Worm (Caenorhabditis elegans) whole organism, young adult: ENCODE results near the gene tmem-138.

Experiments used
- B0019.2 ChIP-seq: fragments of 200-800 bp; sonication (Bioruptor generic); conservative IDR thresholded peaks from 2 replicates; pipeline ENCODE4 v1.3.6; 2022; ENCODE audit warnings: missing genetic modification reagents, missing genetic modification characterization, missing compliant biosample characterization
- D2030.7 ChIP-seq: fragments of 200-800 bp; sonication (Bioruptor generic); IDR thresholded peaks from 2 replicates; pipeline ENCODE4 v1.3.6; 2022; ENCODE audit warnings: missing genetic modification reagents, missing genetic modification characterization, missing compliant biosample characterization
- F57A8.1 ChIP-seq: fragments of 200-800 bp; sonication (Bioruptor generic); optimal IDR thresholded peaks from 2 replicates; lab custom pipeline; 2018; ENCODE audit warnings: mild to moderate bottlenecking, missing genetic modification characterization, moderate library complexity, missing compliant biosample characterization
- ama-1 ChIP-seq, 3 experiments: fragments of 150-350 bp in 1 of 3; sonication (generic microtip) in 2 of 3; optimal IDR thresholded peaks; 2 replicates each; lab custom pipeline; 2014 to 2018; ENCODE audit warnings: missing biosample characterization in 2 of 3, missing genetic modification characterization in 2 of 3, missing genetic modification reagents in 2 of 3
- atf-7 ChIP-seq: sonication (generic microtip); optimal IDR thresholded peaks from 2 replicates; lab custom pipeline; 2017; ENCODE audit warnings: mild to moderate bottlenecking, missing genetic modification characterization, missing compliant biosample characterization
- ceh-79 ChIP-seq: sonication (generic microtip); optimal IDR thresholded peaks from 2 replicates; lab custom pipeline; 2017; ENCODE audit warnings: mild to moderate bottlenecking, missing genetic modification characterization, missing compliant biosample characterization
- die-1 ChIP-seq: sonication (generic microtip); optimal IDR thresholded peaks from 2 replicates; lab custom pipeline; 2016; ENCODE audit warnings: missing genotype, mild to moderate bottlenecking, missing genetic modification characterization, missing compliant biosample characterization
- hsf-1 ChIP-seq: fragments of 200-800 bp; sonication (Bioruptor generic); IDR thresholded peaks from 2 replicates; pipeline ENCODE4 v1.3.6; 2022; ENCODE audit warnings: missing genetic modification reagents, missing genetic modification characterization, missing compliant biosample characterization
- sdz-38 ChIP-seq: sonication (generic microtip); optimal IDR thresholded peaks from 2 replicates; lab custom pipeline; 2016; ENCODE audit warnings: missing genotype, missing genetic modification characterization, missing compliant biosample characterization
- sea-2 ChIP-seq: fragments of 200-800 bp; sonication (Bioruptor generic); IDR thresholded peaks from 2 replicates; pipeline ENCODE4 v1.3.6; 2022; ENCODE audit warnings: missing genetic modification characterization, missing compliant biosample characterization
- snpc-4 ChIP-seq, 5 experiments: fragments of 150-350 bp in 1 of 5; sonication (generic microtip) in 4 of 5; optimal IDR thresholded peaks; 2 replicates each; lab custom pipeline; 2014 to 2018; ENCODE audit warnings: missing genetic modification characterization in 5 of 5, missing biosample characterization in 3 of 5, antibody characterized with exemption in 2 of 5, mild to moderate bottlenecking in 2 of 5, missing compliant biosample characterization in 2 of 5, missing genotype in 2 of 5, moderate library complexity in 2 of 5, missing genetic modification reagents in 1 of 5
- unc-62 ChIP-seq: fragments of 150-350 bp; optimal IDR thresholded peaks from 2 replicates; lab custom pipeline; 2014; ENCODE audit warnings: missing biosample characterization, missing genetic modification reagents, missing genetic modification characterization
- ztf-28 ChIP-seq: fragments of 200-800 bp; sonication (Bioruptor generic); IDR thresholded peaks from 2 replicates; pipeline ENCODE4 v1.3.6; 2022; ENCODE audit warnings: missing genetic modification reagents, missing genetic modification characterization, missing compliant biosample characterization

ce11 chrII:8178614-8179013 lies 21.5 kb downstream of the tmem-138 start:
- TF ChIP-seq ztf-28 (GFP tag; lab: Robert Waterston, UW) (no peak), ama-1 (optimal IDR thresholded peaks at IDR 0.05; lab: Kevin White, UChicago) (no peak), ama-1 (GFP tag; optimal IDR thresholded peaks at IDR 0.05; lab: Kevin White, UChicago) (no peak), atf-7 (tag; lab: Kevin White, UChicago) (no peak), ceh-79 (tag; lab: Kevin White, UChicago) (no peak), sea-2 (GFP tag; lab: Robert Waterston, UW) (no peak), die-1 (tag; lab: Kevin White, UChicago) (no peak), snpc-4 (GFP tag; optimal IDR thresholded peaks at IDR 0.05; lab: Kevin White, UChicago) (no peak), snpc-4 (tag; optimal IDR thresholded peaks at IDR 0.05; lab: Kevin White, UChicago) (no peak), sdz-38 (tag; lab: Kevin White, UChicago) (no peak), D2030.7 (no peak), unc-62 (GFP tag; lab: Kevin White, UChicago) (no peak), hsf-1 (GFP tag; lab: Robert Waterston, UW) (no peak), B0019.2 (GFP tag; lab: Robert Waterston, UW) (no peak), F57A8.1 (GFP tag; lab: Kevin White, UChicago) (no peak)
